Worm (Caenorhabditis elegans): ENCODE results near the gene srbc-43.

ce11 chrV:12815386-12815785 lies 25.1 kb upstream of the srbc-43 start:
- TF ChIP-seq ama-1 (optimal IDR thresholded peaks at IDR 0.05) = no peak
- no peak for TF ChIP-seq lin-11 (tag; optimal IDR thresholded peaks at IDR 0.05)
